Fruit fly (Drosophila melanogaster) whole organism, pupa: Measurements from ENCODE around the gene CG7164.
A peak's percentile ranks its signal among the peaks of the same experiment; 100 is the strongest.

Source experiments
- CG10348 ChIP-seq: fragments of 200-800 bp; sonication (Bioruptor generic); IDR thresholded peaks from 2 replicates; pipeline ENCODE4 v1.3.6; 2022; ENCODE audit warnings: missing biosample characterization, missing genetic modification characterization
- CG12605 ChIP-seq: fragments of 200-800 bp; sonication (Bioruptor generic); IDR thresholded peaks from 2 replicates; pipeline ENCODE4 v1.3.6; 2022; ENCODE audit warnings: missing biosample characterization, missing genetic modification characterization
- CG13204 ChIP-seq: fragments of 200-800 bp; sonication (Bioruptor generic); optimal IDR thresholded peaks from 2 replicates; lab custom pipeline; 2018; ENCODE audit warnings: missing biosample characterization, mild to moderate bottlenecking, missing genetic modification characterization, moderate library complexity
- CG14655 ChIP-seq: fragments of 200-800 bp; sonication (Bioruptor generic); optimal IDR thresholded peaks from 3 replicates; lab custom pipeline; 2017; ENCODE audit warnings: mild to moderate bottlenecking, missing biosample characterization, missing genetic modification reagents, missing genetic modification characterization
- CG15710 ChIP-seq: fragments of 200-800 bp; sonication (Bioruptor generic); optimal IDR thresholded peaks from 2 replicates; lab custom pipeline; 2018; ENCODE audit warnings: missing biosample characterization, mild to moderate bottlenecking, missing genetic modification characterization, moderate library complexity
- CG17806 ChIP-seq: fragments of 200-800 bp; sonication (Bioruptor generic); optimal IDR thresholded peaks from 2 replicates; lab custom pipeline; 2018; ENCODE audit warnings: missing biosample characterization, mild to moderate bottlenecking, missing genetic modification characterization, moderate library complexity
- CG32121 ChIP-seq: fragments of 200-800 bp; sonication (Bioruptor generic); IDR thresholded peaks from 2 replicates; pipeline ENCODE4 v1.3.6; 2022; ENCODE audit warnings: missing biosample characterization, missing genetic modification characterization
- CG34367 ChIP-seq: fragments of 200-800 bp; sonication (Bioruptor generic); optimal IDR thresholded peaks from 2 replicates; lab custom pipeline; 2018; ENCODE audit warnings: missing biosample characterization, mild to moderate bottlenecking, missing genetic modification characterization
- CG4496 ChIP-seq: fragments of 200-800 bp; sonication (Bioruptor generic); IDR thresholded peaks from 3 replicates; pipeline ENCODE4 v1.3.6; 2022; ENCODE audit warnings: missing biosample characterization, missing genetic modification characterization
- CG8159 ChIP-seq: fragments of 200-800 bp; sonication (Bioruptor generic); optimal IDR thresholded peaks from 3 replicates; lab custom pipeline; 2018; ENCODE audit warnings: missing biosample characterization, mild to moderate bottlenecking, missing genetic modification characterization, moderate library complexity
- CG8301 ChIP-seq: fragments of 200-800 bp; sonication (Bioruptor generic); optimal IDR thresholded peaks from 2 replicates; lab custom pipeline; 2018; ENCODE audit warnings: missing biosample characterization, mild to moderate bottlenecking, missing genetic modification characterization
- CG9948 ChIP-seq: fragments of 200-800 bp; sonication (Bioruptor generic); optimal IDR thresholded peaks from 2 replicates; lab custom pipeline; 2018; ENCODE audit warnings: missing biosample characterization, mild to moderate bottlenecking, missing genetic modification characterization, moderate library complexity
- D1 ChIP-seq: fragments of 200-800 bp; sonication (Bioruptor generic); optimal IDR thresholded peaks from 2 replicates; lab custom pipeline; 2018; ENCODE audit warnings: missing biosample characterization, mild to moderate bottlenecking, missing genetic modification characterization, moderate library complexity
- EcR ChIP-seq: fragments of 200-800 bp; sonication (Bioruptor generic); optimal IDR thresholded peaks from 3 replicates; lab custom pipeline; 2019; ENCODE audit warnings: missing biosample characterization, missing genetic modification characterization, mild to moderate bottlenecking, moderate library complexity, missing genetic modification reagents
- Ets98B ChIP-seq: fragments of 200-800 bp; sonication (Bioruptor generic); IDR thresholded peaks from 2 replicates; pipeline ENCODE4 v1.3.6; 2022; ENCODE audit warnings: missing biosample characterization, missing genetic modification characterization
- Pif1A ChIP-seq: fragments of 200-800 bp; sonication (Bioruptor generic); optimal IDR thresholded peaks from 3 replicates; lab custom pipeline; 2016; ENCODE audit warnings: missing biosample characterization, missing genetic modification characterization
- Pif1B ChIP-seq: fragments of 200-800 bp; sonication (Bioruptor generic); optimal IDR thresholded peaks from 3 replicates; lab custom pipeline; 2016; ENCODE audit warnings: missing biosample characterization, missing genetic modification characterization
- Snoo ChIP-seq: fragments of 200-800 bp; sonication (Bioruptor generic); optimal IDR thresholded peaks from 3 replicates; lab custom pipeline; 2017; ENCODE audit warnings: missing biosample characterization, mild to moderate bottlenecking, missing genetic modification characterization, inconsistent platforms
- fd96Ca ChIP-seq: fragments of 200-800 bp; sonication (Bioruptor generic); IDR thresholded peaks from 3 replicates; pipeline ENCODE4 v1.3.6; 2022; ENCODE audit warnings: missing biosample characterization, missing genetic modification characterization
- gl ChIP-seq: fragments of 200-800 bp; sonication (Bioruptor generic); optimal IDR thresholded peaks from 2 replicates; lab custom pipeline; 2018; ENCODE audit warnings: missing biosample characterization, mild to moderate bottlenecking, missing genetic modification characterization
- rn ChIP-seq: fragments of 200-800 bp; sonication (Bioruptor generic); IDR thresholded peaks from 2 replicates; pipeline ENCODE4 v1.3.6; 2022; ENCODE audit warnings: missing biosample characterization, missing genetic modification characterization

Gene CG7164

dm6 chr2L:7746975-7747374 lies 34.3 kb upstream of the CG7164 start, which contains the start of gene ATPsynGL:
TSS of gene ATPsynGL (plus strand) at chr2L:7747275.
- TF ChIP-seq CG14655 (GFP tag; lab: Kevin White, UChicago) (no peak), CG9948 (tag; lab: Kevin White, UChicago) (no peak), Pif1A (GFP tag; lab: Kevin White, UChicago) (no peak), D1 (tag; lab: Kevin White, UChicago) (no peak), Ets98B (GFP tag; lab: Robert Waterston, UW) (no peak), CG34367 (tag; lab: Kevin White, UChicago) (no peak), CG8159 (tag; lab: Kevin White, UChicago) (no peak)

- peak; percentile 95 for TF ChIP-seq EcR (GFP tag; lab: Kevin White, UChicago)
- TF ChIP-seq CG4496 (GFP tag; lab: Robert Waterston, UW) = 0 out of 3 replicates have a peak, but pooled peaks have one; percentile 40
- TF ChIP-seq CG13204 (GFP tag; lab: Kevin White, UChicago) = peak; percentile 17
- TF ChIP-seq CG12605 = no peak
- TF ChIP-seq CG32121 = no peak
- TF ChIP-seq fd96Ca = 0 out of 3 replicates have a peak, but pooled peaks have one; percentile 20
- TF ChIP-seq, all 21 proteins: peak for 4
Measured at dm6 chr2L:7750631-7751161, 30.6 kb upstream of the CG7164 start.

dm6 chr2L:7753086-7753485 lies 28.2 kb upstream of the CG7164 start, which contains the start of gene CG7203:
TSS of gene CG7203 (minus strand) at chr2L:7753186.
- TF ChIP-seq CG17806 (no peak), CG9948 (tag; lab: Kevin White, UChicago) (no peak), CG13204 (GFP tag; lab: Kevin White, UChicago) (no peak), CG10348 (no peak), Snoo (tag; lab: Kevin White, UChicago) (no peak), CG15710 (tag; lab: Kevin White, UChicago) (no peak), CG8159 (tag; lab: Kevin White, UChicago) (no peak), Pif1B (GFP tag; lab: Kevin White, UChicago) (no peak), EcR (GFP tag; lab: Kevin White, UChicago) (no peak), CG34367 (tag; lab: Kevin White, UChicago) (no peak), CG14655 (GFP tag; lab: Kevin White, UChicago) (no peak), fd96Ca (no peak)

dm6 chr2L:7753874-7754273 lies 27.4 kb upstream of the CG7164 start, which contains the start of gene CG46025:
TSS of gene CG46025 (plus strand) at chr2L:7754174.
- TF ChIP-seq EcR (GFP tag; lab: Kevin White, UChicago) (no peak), CG34367 (tag; lab: Kevin White, UChicago) (no peak), Ets98B (GFP tag; lab: Robert Waterston, UW) (no peak), rn (no peak), gl (tag; lab: Kevin White, UChicago) (no peak), CG14655 (GFP tag; lab: Kevin White, UChicago) (no peak), CG9948 (tag; lab: Kevin White, UChicago) (no peak), D1 (tag; lab: Kevin White, UChicago) (no peak), CG15710 (tag; lab: Kevin White, UChicago) (no peak), CG10348 (no peak)

- TF ChIP-seq CG32121 (peak; percentile 53; the same call in 1 of the 2 replicates), CG10348 (no peak), CG14655 (GFP tag; lab: Kevin White, UChicago) (peak; percentile 31), Pif1B (GFP tag; lab: Kevin White, UChicago) (no peak), CG34367 (tag; lab: Kevin White, UChicago) (no peak), Ets98B (GFP tag; lab: Robert Waterston, UW) (peak; percentile 53), D1 (tag; lab: Kevin White, UChicago) (no peak), CG13204 (GFP tag; lab: Kevin White, UChicago) (no peak), rn (no peak), CG8159 (tag; lab: Kevin White, UChicago) (peak; percentile 25), gl (tag; lab: Kevin White, UChicago) (no peak), CG4496 (GFP tag; lab: Robert Waterston, UW) (peak; percentile 70; the same call in 2 of the 3 replicates), fd96Ca (peak; percentile 69; the same call in 2 of the 3 replicates), CG15710 (tag; lab: Kevin White, UChicago) (no peak), Pif1A (GFP tag; lab: Kevin White, UChicago) (no peak), EcR (GFP tag; lab: Kevin White, UChicago) (no peak), CG12605 (no peak), CG8301 (tag; lab: Kevin White, UChicago) (peak; percentile 43), Snoo (tag; lab: Kevin White, UChicago) (no peak), CG17806 (peak; percentile 27), CG9948 (tag; lab: Kevin White, UChicago) (peak; percentile 5)
Measured at dm6 chr2L:7754539-7754938, 26.7 kb upstream of the CG7164 start.

- TF ChIP-seq CG4496 (GFP tag; lab: Robert Waterston, UW) (peak; percentile 51; the same call in 2 of the 3 replicates), Pif1B (GFP tag; lab: Kevin White, UChicago) (no peak), CG17806 (no peak), CG8159 (tag; lab: Kevin White, UChicago) (peak; percentile 2)
Measured at dm6 chr2L:7756835-7757234, 24.4 kb upstream of the CG7164 start.
